Fruit fly (Drosophila melanogaster) whole organism, adult: Measurements from ENCODE around the gene CG12811.
A peak's percentile ranks its signal among the peaks of the same experiment; 100 is the strongest.

Experiments used
- CG12768 ChIP-seq: fragments of 200-800 bp; sonication (Bioruptor generic); optimal IDR thresholded peaks from 2 replicates; lab custom pipeline; 2017; ENCODE audit warnings: missing biosample characterization, missing genetic modification characterization, mild to moderate bottlenecking, moderate library complexity, missing genetic modification reagents
- CG7101 ChIP-seq: fragments of 200-800 bp; sonication (Bioruptor generic); optimal IDR thresholded peaks from 2 replicates; lab custom pipeline; 2018; ENCODE audit warnings: missing biosample characterization, mild to moderate bottlenecking, missing genetic modification characterization, moderate library complexity
- Crg-1 ChIP-seq: fragments of 200-800 bp; sonication (Bioruptor generic); optimal IDR thresholded peaks from 2 replicates; lab custom pipeline; 2016; ENCODE audit warnings: missing biosample characterization, missing genetic modification characterization
- kay ChIP-seq: fragments of 200-800 bp; sonication (Bioruptor generic); peaks from one replicate; lab custom pipeline; 2016; ENCODE audit warnings: missing biosample characterization, missing genetic modification characterization, borderline replicate concordance
- ovo ChIP-seq: fragments of 200-800 bp; sonication (Bioruptor generic); optimal IDR thresholded peaks from 2 replicates; lab custom pipeline; 2016; ENCODE audit warnings: missing biosample characterization, missing genetic modification characterization
- toe ChIP-seq: fragments of 200-800 bp; sonication (Bioruptor generic); optimal IDR thresholded peaks from 2 replicates; lab custom pipeline; 2016; ENCODE audit warnings: missing biosample characterization, missing genetic modification characterization

DNA sequence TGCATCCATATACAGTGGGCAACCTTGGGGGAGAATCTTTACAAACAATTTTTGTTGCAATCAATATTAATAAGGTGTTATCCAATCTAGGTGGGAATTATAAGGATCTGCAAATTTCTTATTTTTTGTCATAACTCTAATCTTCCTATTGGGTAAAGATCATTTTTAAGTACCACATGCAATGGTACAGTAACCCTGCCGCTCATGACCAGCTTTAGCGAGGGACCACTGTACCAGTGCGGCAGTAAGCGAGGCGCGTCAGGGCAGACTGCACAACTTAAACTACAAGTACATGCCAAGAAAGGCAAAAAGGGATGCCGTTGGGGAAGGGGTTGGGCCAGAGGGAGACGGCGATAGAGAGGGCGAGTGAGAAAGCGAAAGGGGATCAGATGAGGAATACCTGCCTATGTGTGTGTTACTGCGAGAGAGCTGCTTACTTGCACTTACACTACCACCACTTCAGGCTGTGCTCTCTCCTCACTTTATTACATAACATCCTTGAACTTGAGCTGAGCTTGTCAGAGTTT is 34.0 kb upstream of the CG12811 start:
- peak; percentile 95 for TF ChIP-seq Crg-1
- TF ChIP-seq ovo (GFP tag; lab: Kevin White, UChicago) = peak; percentile 86
- TF ChIP-seq CG12768 = peak; percentile 99
- no peak for TF ChIP-seq kay (GFP tag; lab: Kevin White, UChicago)
- TF ChIP-seq toe (GFP tag; lab: Kevin White, UChicago) = peak; percentile 99
- TF ChIP-seq CG7101 = peak; percentile 97
